Worm (Caenorhabditis elegans): ENCODE data around the gene K09F6.15.

- TF ChIP-seq nhr-120 (GFP tag; IDR thresholded peaks at IDR 0.05) (no peak), egrh-3 (GFP tag; IDR thresholded peaks at IDR 0.05) (no peak), him-1 (tag; optimal IDR thresholded peaks at IDR 0.05) (no peak), nhr-80 (tag; optimal IDR thresholded peaks at IDR 0.05) (no peak), rec-8 (tag; optimal IDR thresholded peaks at IDR 0.05) (no peak), pha-4 (tag; optimal IDR thresholded peaks at IDR 0.05) (no peak), nfya-1 (tag; optimal IDR thresholded peaks at IDR 0.05; ENCODE audit: borderline replicate concordance, insufficient read depth) (no peak), nfya-2 (GFP tag; IDR thresholded peaks at IDR 0.05) (no peak)
Observed at ce11 chrII:2302330-2302729, 25.0 kb upstream of the K09F6.15 start, which contains the start of gene B0281.6.

All from whole organism, young adult.